Worm (Caenorhabditis elegans): ENCODE measurements around the gene C45G9.15.

C45G9.15 gene

ce11 chrIII:5012460-5012859 lies 39.4 kb downstream of the C45G9.15 start:
- no peak for TF ChIP-seq nhr-28 (tag; optimal IDR thresholded peaks at IDR 0.05)
- TF ChIP-seq aha-1 (tag): peak; percentile 43
- TF ChIP-seq unc-62 (GFP tag; optimal IDR thresholded peaks at IDR 0.05 in 1 of 2): peak in 1 of 2 experiments; percentile 38
- TF ChIP-seq unc-62 (tag; optimal IDR thresholded peaks at IDR 0.05): no peak

ce11 chrIII:5010723-5011122 lies 41.1 kb downstream of the C45G9.15 start:
- no peak for TF ChIP-seq lin-1 (GFP tag; IDR thresholded peaks at IDR 0.05)
- peak; percentile 83 for TF ChIP-seq aha-1 (tag)
- TF ChIP-seq ztf-11 (tag; optimal IDR thresholded peaks at IDR 0.05): no peak
- peak; percentile 13; the same call in 1 of the 2 replicates for TF ChIP-seq set-16 (GFP tag; IDR thresholded peaks at IDR 0.05)
- peak in 1 of 2 experiments; percentile 96 for TF ChIP-seq unc-62 (GFP tag; optimal IDR thresholded peaks at IDR 0.05 in 1 of 2)
- TF ChIP-seq unc-62 (tag; optimal IDR thresholded peaks at IDR 0.05): no peak
- TF ChIP-seq lin-38 (GFP tag; IDR thresholded peaks at IDR 0.05): peak; percentile 32; the same call in 1 of the 2 replicates

ce11 chrIII:5008730-5009129 lies 43.1 kb downstream of the C45G9.15 start, which contains the start of gene R144.11:
Gene R144.11, minus strand, starts transcription at chrIII:5008830.
- no peak for TF ChIP-seq unc-62 (GFP tag; optimal IDR thresholded peaks at IDR 0.05 in 1 of 2)
- TF ChIP-seq unc-62 (tag; optimal IDR thresholded peaks at IDR 0.05): no peak
- no peak for TF ChIP-seq lin-15B (tag; optimal IDR thresholded peaks at IDR 0.05)
- TF ChIP-seq F49E8.2 (tag; optimal IDR thresholded peaks at IDR 0.05; ENCODE audit: borderline replicate concordance): no peak
- no peak for TF ChIP-seq mes-2 (tag; optimal IDR thresholded peaks at IDR 0.05; ENCODE audit: poor library complexity, severe bottlenecking)
- TF ChIP-seq attf-4 (tag; optimal IDR thresholded peaks at IDR 0.05): no peak
- TF ChIP-seq ztf-7 (tag; optimal IDR thresholded peaks at IDR 0.05): no peak
- no peak for TF ChIP-seq egl-27 (tag; optimal IDR thresholded peaks at IDR 0.05)
- TF ChIP-seq unc-39 (tag; optimal IDR thresholded peaks at IDR 0.05): no peak
- no peak for TF ChIP-seq lin-38 (GFP tag; IDR thresholded peaks at IDR 0.05)
- no peak for TF ChIP-seq madf-9 (GFP tag; conservative IDR thresholded peaks at IDR 0.05)
- no peak for TF ChIP-seq D1046.2 (GFP tag; IDR thresholded peaks at IDR 0.05)
- TF ChIP-seq arid-1 (GFP tag; conservative IDR thresholded peaks at IDR 0.05): no peak
- TF ChIP-seq vab-7 (GFP tag; IDR thresholded peaks at IDR 0.05): no peak

ce11 chrIII:5006881-5007280 lies 45.0 kb downstream of the C45G9.15 start, which contains the start of gene R144.12:
Gene R144.12, minus strand, starts transcription at chrIII:5006981.
- TF ChIP-seq lin-38 (GFP tag; IDR thresholded peaks at IDR 0.05) (no peak), nhr-48 (tag; optimal IDR thresholded peaks at IDR 0.05) (no peak), mxl-3 (GFP tag; optimal IDR thresholded peaks at IDR 0.05) (no peak), ztf-11 (tag; optimal IDR thresholded peaks at IDR 0.05) (no peak), zfp-3 (GFP tag; conservative IDR thresholded peaks at IDR 0.05) (no peak), ces-1 (GFP tag; optimal IDR thresholded peaks at IDR 0.05) (no peak), sdz-12 (GFP tag; optimal IDR thresholded peaks at IDR 0.05) (no peak), lin-15B (tag; optimal IDR thresholded peaks at IDR 0.05) (no peak)

- TF ChIP-seq dmd-8 (GFP tag; IDR thresholded peaks at IDR 0.05): no peak
- TF ChIP-seq hif-1 (tag; optimal IDR thresholded peaks at IDR 0.05): no peak
- TF ChIP-seq set-16 (GFP tag; IDR thresholded peaks at IDR 0.05): no peak
- no peak for TF ChIP-seq ceh-44 (GFP tag; IDR thresholded peaks at IDR 0.05)
- no peak for TF ChIP-seq Y105C5A.15 (GFP tag; IDR thresholded peaks at IDR 0.05)
- TF ChIP-seq daf-12 (tag; optimal IDR thresholded peaks at IDR 0.05): no peak
- TF ChIP-seq nhr-28 (tag; optimal IDR thresholded peaks at IDR 0.05): no peak
- TF ChIP-seq nhr-111 (GFP tag; optimal IDR thresholded peaks at IDR 0.05): no peak
- no peak for TF ChIP-seq php-3 (GFP tag; IDR thresholded peaks at IDR 0.05)
- no peak for TF ChIP-seq madf-9 (GFP tag; conservative IDR thresholded peaks at IDR 0.05)
- TF ChIP-seq F10B5.3 (tag; optimal IDR thresholded peaks at IDR 0.05): no peak
- TF ChIP-seq mxl-2 (GFP tag; conservative IDR thresholded peaks at IDR 0.05): no peak
- TF ChIP-seq dmd-6 (GFP tag; IDR thresholded peaks at IDR 0.05): no peak
Measured at ce11 chrIII:5004621-5005020, 47.2 kb downstream of the C45G9.15 start, which contains the start of gene R144.6. Gene R144.6, minus strand, starts transcription at chrIII:5004721.
